Worm (Caenorhabditis elegans): Measurements from ENCODE around the gene F40G9.18.

The F40G9.18 gene

DNA sequence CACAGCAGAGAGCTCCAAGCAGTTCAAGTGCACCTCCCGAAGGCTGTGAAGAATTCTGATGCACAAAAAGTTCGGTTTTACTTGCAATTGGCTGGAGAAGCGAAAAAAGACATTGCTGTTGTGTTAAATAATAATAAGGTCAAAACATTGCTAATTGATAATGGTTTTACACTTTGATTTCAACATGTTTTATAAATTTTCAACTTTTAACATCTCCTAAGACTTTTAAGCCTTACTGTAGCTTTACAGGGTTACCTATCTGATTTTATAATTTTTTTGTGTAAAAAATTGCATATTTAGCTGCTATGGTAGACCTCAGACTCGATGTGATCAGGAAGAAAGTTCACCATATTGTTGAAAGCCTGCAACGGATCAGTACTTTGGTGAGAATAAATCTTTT is 35.2 kb downstream of the F40G9.18 start, which contains the start of gene pals-25:
pals-25 (plus strand) TSS at position 301 of the 400 bp plus-strand sequence.
- no peak for TF ChIP-seq Y116A8C.19 (tag; optimal IDR thresholded peaks at IDR 0.05; ENCODE audit: borderline replicate concordance)

- TF ChIP-seq snu-23 (GFP tag; optimal IDR thresholded peaks at IDR 0.05) (no peak), tbx-2 (tag; optimal IDR thresholded peaks at IDR 0.05) (no peak), unc-98 (GFP tag; IDR thresholded peaks at IDR 0.05) (no peak), unc-86 (tag; optimal IDR thresholded peaks at IDR 0.05) (no peak), F16B12.6 (tag; optimal IDR thresholded peaks at IDR 0.05) (no peak), hlh-4 (tag; optimal IDR thresholded peaks at IDR 0.05) (no peak), ceh-88 (GFP tag; IDR thresholded peaks at IDR 0.05) (no peak)
Observed at ce11 chrIII:132118-132517, 37.3 kb downstream of the F40G9.18 start, which contains the start of gene pals-22. pals-22 (plus strand) TSS chrIII:132418.

DNA sequence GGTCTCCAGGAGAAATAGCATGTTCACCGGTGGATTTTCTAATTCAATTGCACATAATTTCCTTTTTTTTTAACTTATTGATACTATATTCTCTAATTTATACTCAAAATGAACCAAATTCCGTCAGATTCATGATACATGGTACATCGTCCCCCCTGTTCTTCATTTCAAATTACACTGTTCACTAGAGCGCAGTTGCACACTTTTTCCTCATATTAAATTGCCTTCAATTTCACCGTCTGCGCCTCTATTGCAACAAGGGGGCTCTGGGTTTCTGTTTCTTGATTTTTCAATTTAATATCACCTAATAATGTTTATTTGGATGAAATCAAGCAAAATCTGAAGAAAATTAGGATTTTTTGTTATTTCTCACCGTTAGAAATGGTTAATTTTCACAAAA is 37.8 kb downstream of the F40G9.18 start:
- TF ChIP-seq zip-4 (GFP tag; optimal IDR thresholded peaks at IDR 0.05) (no peak), egl-13 (tag; optimal IDR thresholded peaks at IDR 0.05) (no peak), lin-39 (tag; optimal IDR thresholded peaks at IDR 0.05) (no peak), fkh-4 (tag; optimal IDR thresholded peaks at IDR 0.05; ENCODE audit: borderline replicate concordance) (no peak), dsc-1 (tag; optimal IDR thresholded peaks at IDR 0.05) (peak; percentile 37), rnt-1 (tag; optimal IDR thresholded peaks at IDR 0.05) (peak; percentile 42), sox-4 (tag; optimal IDR thresholded peaks at IDR 0.05) (no peak), tbx-2 (tag; optimal IDR thresholded peaks at IDR 0.05) (peak; percentile 9), C16A3.4 (tag; optimal IDR thresholded peaks at IDR 0.05) (peak; percentile 71), elt-2 (tag; optimal IDR thresholded peaks at IDR 0.05) (peak; percentile 1), snu-23 (GFP tag; optimal IDR thresholded peaks at IDR 0.05) (peak; percentile 64), unc-62 (GFP tag; optimal IDR thresholded peaks at IDR 0.05) (no peak), unc-30 (tag; optimal IDR thresholded peaks at IDR 0.05) (no peak), ztf-11 (tag; optimal IDR thresholded peaks at IDR 0.05) (no peak), egl-27 (tag; optimal IDR thresholded peaks at IDR 0.05) (no peak), ama-1 (optimal IDR thresholded peaks at IDR 0.05) (no peak), mdl-1 (tag; optimal IDR thresholded peaks at IDR 0.05) (no peak), irx-1 (tag; optimal IDR thresholded peaks at IDR 0.05) (peak; percentile 9), grh-1 (GFP tag; IDR thresholded peaks at IDR 0.05) (no peak), lin-13 (GFP tag; optimal IDR thresholded peaks at IDR 0.05) (peak; percentile 53), mef-2 (tag; optimal IDR thresholded peaks at IDR 0.05) (no peak), snpc-4 (tag; optimal IDR thresholded peaks at IDR 0.05) (peak; percentile 16), fkh-10 (GFP tag; optimal IDR thresholded peaks at IDR 0.05) (no peak), nhr-84 (tag; optimal IDR thresholded peaks at IDR 0.05) (no peak), nhr-19 (GFP tag; conservative IDR thresholded peaks at IDR 0.05) (peak; percentile 15; the same call in 1 of the 2 replicates), skn-1 (tag; optimal IDR thresholded peaks at IDR 0.05) (peak; percentile 11), C04F5.9 (tag; optimal IDR thresholded peaks at IDR 0.05) (no peak), unc-130 (tag; optimal IDR thresholded peaks at IDR 0.05) (peak; percentile 27), ceh-82 (tag; optimal IDR thresholded peaks at IDR 0.05) (peak in 2 of 3 experiments; percentile 2 to 70), nhr-71 (tag; optimal IDR thresholded peaks at IDR 0.05) (peak; percentile 61), aha-1 (tag; optimal IDR thresholded peaks at IDR 0.05) (no peak), hlh-17 (GFP tag; optimal IDR thresholded peaks at IDR 0.05; ENCODE audit: borderline replicate concordance) (no peak), pqm-1 (tag; optimal IDR thresholded peaks at IDR 0.05) (no peak), efl-1 (optimal IDR thresholded peaks at IDR 0.05) (peak; percentile 65 to 67), efl-1 (GFP tag; optimal IDR thresholded peaks at IDR 0.05 in 1 of 2) (peak; percentile 64 to 94), ztf-4 (tag; optimal IDR thresholded peaks at IDR 0.05) (no peak), F16B12.6 (tag; optimal IDR thresholded peaks at IDR 0.05) (peak; percentile 60), zag-1 (tag; optimal IDR thresholded peaks at IDR 0.05) (peak; percentile 14), nhr-11 (tag; optimal IDR thresholded peaks at IDR 0.05) (no peak), unc-86 (tag; optimal IDR thresholded peaks at IDR 0.05) (peak; percentile 15), nhr-85 (tag) (peak; percentile 71), ceh-88 (GFP tag; IDR thresholded peaks at IDR 0.05) (no peak), ets-5 (GFP tag; IDR thresholded peaks at IDR 0.05) (no peak), pag-3 (tag; optimal IDR thresholded peaks at IDR 0.05; ENCODE audit: borderline replicate concordance, insufficient read depth) (no peak), nhr-76 (tag; optimal IDR thresholded peaks at IDR 0.05) (no peak), nhr-12 (tag; optimal IDR thresholded peaks at IDR 0.05) (no peak)

Data from whole organism, L1 larva.